Worm (Caenorhabditis elegans) whole organism, early embryonic: ENCODE data around the gene F37C12.21.

ENCODE experiments used
- aly-1 ChIP-seq: sonication (generic microtip); optimal IDR thresholded peaks from 2 replicates; lab custom pipeline; 2016; ENCODE audit warnings: missing genetic modification characterization, missing compliant biosample characterization
- ama-1 ChIP-seq: fragments of 150-350 bp; optimal IDR thresholded peaks from 2 replicates; lab custom pipeline; 2014
- ceh-13 ChIP-seq: fragments of 200-800 bp; sonication (Bioruptor generic); optimal IDR thresholded peaks from 2 replicates; lab custom pipeline; 2018; ENCODE audit warnings: mild to moderate bottlenecking, missing genetic modification characterization, missing compliant biosample characterization
- flt-1 ChIP-seq: fragments of 200-800 bp; sonication (Bioruptor generic); IDR thresholded peaks from 2 replicates; pipeline ENCODE4 v1.3.6; 2022; ENCODE audit warnings: missing genetic modification characterization, missing compliant biosample characterization
- hmbx-1 ChIP-seq: sonication (generic microtip); optimal IDR thresholded peaks from 2 replicates; lab custom pipeline; 2016; ENCODE audit warnings: mild to moderate bottlenecking, missing genetic modification characterization, missing compliant biosample characterization
- hmg-4 ChIP-seq: fragments of 200-800 bp; sonication (Bioruptor generic); optimal IDR thresholded peaks from 2 replicates; lab custom pipeline; 2018; ENCODE audit warnings: mild to moderate bottlenecking, missing genetic modification characterization, missing compliant biosample characterization
- hnd-1 ChIP-seq: sonication (generic microtip); optimal IDR thresholded peaks from 2 replicates; lab custom pipeline; 2016; ENCODE audit warnings: missing genetic modification characterization, missing compliant biosample characterization
- pes-1 ChIP-seq: fragments of 200-800 bp; sonication (Bioruptor generic); IDR thresholded peaks from 2 replicates; pipeline ENCODE4 v1.3.6; 2022; ENCODE audit warnings: missing genetic modification reagents, missing genetic modification characterization, missing compliant biosample characterization
- sea-1 ChIP-seq: fragments of 200-800 bp; sonication (Bioruptor generic); conservative IDR thresholded peaks from 2 replicates; pipeline ENCODE4 v1.3.6; 2022; ENCODE audit warnings: missing genetic modification characterization, missing compliant biosample characterization

- no peak for TF ChIP-seq sea-1
- TF ChIP-seq flt-1 (GFP tag; lab: Robert Waterston, UW): no peak
- TF ChIP-seq hmbx-1 (tag; lab: Kevin White, UChicago): no peak
- TF ChIP-seq aly-1 (tag; lab: Kevin White, UChicago): no peak
- no peak for TF ChIP-seq ceh-13 (GFP tag; lab: Kevin White, UChicago)
- TF ChIP-seq pes-1 (GFP tag; lab: Robert Waterston, UW): 0 out of 2 replicates have a peak, but pooled peaks have one; percentile 32
- no peak for TF ChIP-seq hnd-1 (tag; lab: Kevin White, UChicago)
- TF ChIP-seq ama-1: no peak
- peak; percentile 24 for TF ChIP-seq hmg-4
Observed at ce11 chrIII:7189581-7190128, 1.5 kb downstream of the F37C12.21 start, which contains the start of gene rps-21.
